Fruit fly (Drosophila melanogaster) whole organism, embryonic: ENCODE data around the gene Pino.

Source experiments
- CG10147 ChIP-seq: fragments of 200-800 bp; sonication (Bioruptor generic); optimal IDR thresholded peaks from 2 replicates; lab custom pipeline; 2019; ENCODE audit warnings: missing biosample characterization, mild to moderate bottlenecking, missing genetic modification characterization, moderate library complexity
- CG10959 ChIP-seq: fragments of 200-800 bp; sonication (Bioruptor generic); IDR thresholded peaks from 2 replicates; pipeline ENCODE4 v1.3.6; 2022; ENCODE audit warnings: missing biosample characterization, missing genetic modification characterization
- CG15011 ChIP-seq: fragments of 200-800 bp; sonication (Bioruptor generic); optimal IDR thresholded peaks from 3 replicates; lab custom pipeline; 2018; ENCODE audit warnings: missing biosample characterization, mild to moderate bottlenecking, missing genetic modification characterization
- Sox102F ChIP-seq: fragments of 200-800 bp; sonication (Bioruptor generic); optimal IDR thresholded peaks from 2 replicates; lab custom pipeline; 2018; ENCODE audit warnings: missing biosample characterization, mild to moderate bottlenecking, missing genetic modification characterization, moderate library complexity
- chn ChIP-seq: fragments of 200-800 bp; sonication (Bioruptor generic); optimal IDR thresholded peaks from 2 replicates; lab custom pipeline; 2016; ENCODE audit warnings: missing biosample characterization, missing genetic modification characterization

dm6 chr2L:1095450-1095849 lies 33.3 kb downstream of the Pino start:
- TF ChIP-seq Sox102F (GFP tag; lab: Kevin White, UChicago) (no peak), CG10147 (no peak), CG10959 (GFP tag; lab: Robert Waterston, UW) (no peak), chn (GFP tag; lab: Kevin White, UChicago) (no peak), CG15011 (no peak)
